Comparison of ENCODE assay signal across 1 fruit fly cellular context in the genomic region with DNA sequence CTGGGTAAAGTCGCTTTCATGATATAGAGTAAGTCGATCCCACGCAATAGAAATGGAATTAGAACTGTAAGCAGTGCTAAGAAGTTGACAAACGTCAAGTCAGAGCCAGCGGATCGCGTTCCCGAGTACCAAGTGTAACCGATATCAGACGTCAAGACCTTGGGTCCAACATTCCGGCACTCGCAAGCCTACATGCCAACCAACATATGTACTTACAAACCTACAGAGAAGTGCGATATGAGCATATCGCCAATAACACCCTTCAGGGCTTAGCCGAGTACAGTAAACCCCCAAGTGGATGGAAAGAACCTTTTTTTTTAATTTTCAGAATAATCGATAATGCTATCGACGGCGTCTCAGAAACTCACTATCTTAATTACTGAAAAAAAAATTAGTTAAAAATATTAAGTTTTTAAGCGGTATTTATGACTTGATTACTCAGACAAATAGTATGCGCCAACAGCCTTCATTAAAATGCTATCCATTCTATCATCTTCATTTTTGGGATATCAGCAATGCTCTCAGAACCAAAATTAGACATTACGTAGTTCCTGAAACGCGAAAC.
TF ChIP-seq lines count a peak whose summit lies in the region.

No protein-coding gene starts in this region.

TF ChIP-seq in whole organism, embryonic, 481 proteins besides CTCF, POLR2A, EP300 and RAD21 (continued from another document):
- TF ChIP-seq hkb (optimal IDR thresholded peaks at IDR 0.05; lab: Kevin White, UChicago) (no peak), hkb (GFP tag; IDR thresholded peaks at IDR 0.05; lab: Robert Waterston, UW) (peak; percentile 47; the same call in 1 of the 2 replicates), CG12299 (tag; optimal IDR thresholded peaks at IDR 0.05; lab: Kevin White, UChicago) (no peak), CG17186 (GFP tag; optimal IDR thresholded peaks at IDR 0.05; lab: Kevin White, UChicago) (no peak), ac (GFP tag; optimal IDR thresholded peaks at IDR 0.05; lab: Kevin White, UChicago) (no peak), Deaf1 (tag; optimal IDR thresholded peaks at IDR 0.05; lab: Kevin White, UChicago) (peak; percentile 8), Atf6 (GFP tag; IDR thresholded peaks at IDR 0.05; lab: Robert Waterston, UW) (peak; percentile 71), Med (GFP tag; lab: Kevin White, UChicago) (peak; percentile 90), Vsx1 (GFP tag; optimal IDR thresholded peaks at IDR 0.05; lab: Kevin White, UChicago) (no peak), ewg (GFP tag; optimal IDR thresholded peaks at IDR 0.05; lab: Kevin White, UChicago) (no peak), Hand (GFP tag; optimal IDR thresholded peaks at IDR 0.05; lab: Kevin White, UChicago) (peak; percentile 48), Drgx (GFP tag; IDR thresholded peaks at IDR 0.05; lab: Robert Waterston, UW) (no peak), Stat92E (GFP tag; optimal IDR thresholded peaks at IDR 0.05; lab: Kevin White, UChicago) (no peak), CG12744 (GFP tag; optimal IDR thresholded peaks at IDR 0.05; lab: Kevin White, UChicago) (no peak), h (optimal IDR thresholded peaks at IDR 0.05; lab: Kevin White, UChicago) (no peak), CG18599 (GFP tag; optimal IDR thresholded peaks at IDR 0.05; lab: Kevin White, UChicago) (peak; percentile 88), CG15479 (GFP tag; optimal IDR thresholded peaks at IDR 0.05; lab: Kevin White, UChicago) (no peak), lov (optimal IDR thresholded peaks at IDR 0.05; lab: Kevin White, UChicago) (no peak), lov (GFP tag; IDR thresholded peaks at IDR 0.05; lab: Robert Waterston, UW) (no peak), dysf (GFP tag; IDR thresholded peaks at IDR 0.05; lab: Robert Waterston, UW) (peak; percentile 75), yki (optimal IDR thresholded peaks at IDR 0.05; lab: Kevin White, UChicago) (no peak), Eip74EF (GFP tag; optimal IDR thresholded peaks at IDR 0.05; lab: Kevin White, UChicago) (no peak), CG1603 (tag; optimal IDR thresholded peaks at IDR 0.05; lab: Kevin White, UChicago) (no peak), ATbp (GFP tag; optimal IDR thresholded peaks at IDR 0.05; lab: Kevin White, UChicago) (no peak), CG7963 (GFP tag; IDR thresholded peaks at IDR 0.05; lab: Robert Waterston, UW; ENCODE audit: partially characterized antibody) (no peak), CG1792 (GFP tag; optimal IDR thresholded peaks at IDR 0.05; lab: Kevin White, UChicago) (no peak), cad (GFP tag; optimal IDR thresholded peaks at IDR 0.05; lab: Kevin White, UChicago) (no peak), CG9609 (GFP tag; optimal IDR thresholded peaks at IDR 0.05; lab: Kevin White, UChicago) (peak; percentile 1), CG6683 (GFP tag; optimal IDR thresholded peaks at IDR 0.05; lab: Kevin White, UChicago) (peak; percentile 15), pros (GFP tag; optimal IDR thresholded peaks at IDR 0.05; lab: Kevin White, UChicago) (no peak), CG30431 (GFP tag; optimal IDR thresholded peaks at IDR 0.05; lab: Kevin White, UChicago) (no peak), kni (GFP tag; optimal IDR thresholded peaks at IDR 0.05; lab: Kevin White, UChicago) (no peak), sr (GFP tag; IDR thresholded peaks at IDR 0.05; lab: Robert Waterston, UW) (no peak), Six4 (GFP tag; optimal IDR thresholded peaks at IDR 0.05; lab: Kevin White, UChicago) (no peak), br (optimal IDR thresholded peaks at IDR 0.05; lab: Kevin White, UChicago) (no peak), Dip3 (GFP tag; optimal IDR thresholded peaks at IDR 0.05; lab: Kevin White, UChicago) (peak; percentile 29), ase (GFP tag; IDR thresholded peaks at IDR 0.05; lab: Robert Waterston, UW) (peak; percentile 48; the same call in 1 of the 3 replicates), NC2α (GFP tag; optimal IDR thresholded peaks at IDR 0.05; lab: Kevin White, UChicago) (no peak), pb (GFP tag; optimal IDR thresholded peaks at IDR 0.05; lab: Kevin White, UChicago) (no peak), CG17328 (GFP tag; IDR thresholded peaks at IDR 0.05; lab: Robert Waterston, UW) (no peak), CG3838 (GFP tag; optimal IDR thresholded peaks at IDR 0.05; lab: Kevin White, UChicago) (peak; percentile 1), CG18011 (GFP tag; optimal IDR thresholded peaks at IDR 0.05; lab: Kevin White, UChicago) (no peak), CG10654 (GFP tag; optimal IDR thresholded peaks at IDR 0.05; lab: Kevin White, UChicago) (no peak), Sry-β (GFP tag; optimal IDR thresholded peaks at IDR 0.05; lab: Kevin White, UChicago) (no peak), Mes4 (GFP tag; optimal IDR thresholded peaks at IDR 0.05; lab: Kevin White, UChicago) (no peak)
